Fruit fly (Drosophila melanogaster) ovary, adult (tissue): ENCODE data around the gene Zwilch.

Source experiments
- CG17801 ChIP-seq: fragments of 200-800 bp; optimal IDR thresholded peaks from 2 replicates; lab custom pipeline; 2019; ENCODE audit warnings: missing biosample characterization, mild to moderate bottlenecking, missing genetic modification characterization, moderate library complexity; ENCODE audit not compliant: partially characterized antibody

The Zwilch gene

DNA sequence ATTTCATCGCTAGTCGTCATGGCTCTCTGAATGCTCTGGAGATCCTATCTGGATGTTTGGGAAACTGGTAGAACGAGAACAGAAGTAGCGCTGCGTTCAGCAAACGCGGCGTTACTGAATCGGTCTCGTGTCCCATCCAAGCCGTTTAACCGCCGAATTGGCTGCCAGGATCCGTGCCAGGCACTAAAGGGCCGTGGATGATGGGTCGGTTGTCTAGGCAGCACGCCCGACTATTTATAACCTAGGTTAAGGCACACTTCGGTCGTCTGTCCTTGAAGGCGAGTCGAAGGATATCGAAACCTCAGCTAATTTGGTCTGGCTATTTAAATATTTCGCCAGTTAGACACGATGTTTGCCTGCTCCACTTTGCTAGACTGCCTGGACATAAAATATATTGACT, 22.1 kb upstream of the Zwilch start, which contains the start of gene CG15564:
Gene CG15564, minus strand, starts transcription at position 101 of the 400 bp plus-strand sequence.
- TF ChIP-seq CG17801, result no peak

DNA sequence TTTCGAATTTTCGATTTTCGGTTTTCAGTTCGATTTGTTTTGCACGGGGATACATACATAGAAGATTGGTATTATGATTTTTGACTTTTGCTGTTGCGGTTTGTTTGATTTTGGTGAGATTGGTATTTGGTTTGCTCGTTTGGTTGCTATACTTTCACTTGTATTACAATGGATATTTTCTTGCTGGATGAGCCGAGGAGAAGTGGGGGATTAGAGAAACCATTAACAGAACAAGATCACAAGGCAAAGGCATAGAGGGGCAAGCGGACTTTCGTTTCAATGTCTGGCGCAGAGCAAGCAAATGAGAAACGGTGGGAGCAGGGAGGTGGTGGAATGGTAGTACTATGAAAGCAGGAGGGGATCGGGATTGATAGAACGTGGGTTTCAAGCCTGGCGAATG, 19.1 kb upstream of the Zwilch start, which contains the start of gene CG15563:
Gene CG15563, minus strand, starts transcription at position 101 of the 400 bp plus-strand sequence.
- TF ChIP-seq CG17801, result no peak

DNA sequence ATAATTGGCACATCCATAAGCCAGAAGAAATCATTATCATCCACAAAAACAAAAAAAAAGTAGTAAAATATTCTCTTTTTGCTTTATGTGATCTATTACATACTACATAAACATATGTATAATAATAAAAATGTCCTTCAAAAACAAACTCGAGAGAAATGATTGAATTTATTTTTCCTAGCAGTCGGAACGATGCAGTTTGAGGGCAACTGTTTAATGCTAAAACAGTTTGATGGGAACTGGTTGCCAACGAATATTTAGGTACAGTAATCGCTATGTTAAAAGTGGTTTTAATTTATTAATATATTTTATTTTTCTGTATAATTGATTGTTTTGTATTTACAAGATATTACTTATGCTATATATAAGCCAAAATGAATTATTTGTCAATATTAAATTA, 18.0 kb upstream of the Zwilch start:
- TF ChIP-seq CG17801, result no peak

DNA sequence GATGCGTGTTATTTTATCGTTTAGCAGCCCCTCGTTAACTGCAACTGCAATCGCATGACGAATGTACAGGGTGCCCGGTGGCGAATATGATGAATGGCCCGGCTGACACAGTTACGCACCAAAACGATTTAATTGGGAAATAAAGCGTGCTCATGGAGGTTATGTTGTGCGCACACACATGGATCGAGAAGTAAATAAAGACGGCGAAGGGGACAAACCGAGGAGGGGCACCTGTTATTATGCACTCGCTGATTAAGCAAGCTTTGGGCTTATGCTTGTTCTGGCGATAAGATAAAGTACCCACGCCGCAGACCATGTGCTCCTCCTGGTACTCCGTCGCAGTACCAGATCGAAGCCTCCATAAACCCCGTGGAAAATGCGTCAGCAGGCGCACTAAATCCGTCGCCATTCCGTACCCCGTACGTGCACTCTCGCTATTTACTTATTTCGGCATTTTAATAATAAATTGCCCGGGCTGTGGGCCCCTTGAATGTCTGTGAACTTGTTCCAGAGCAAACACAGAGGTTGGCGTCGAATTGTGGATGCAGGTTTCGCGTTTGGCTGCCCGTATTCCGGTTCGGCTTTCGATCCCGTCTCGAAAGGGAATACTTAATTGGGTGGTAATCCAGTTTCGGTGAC, 12.0 kb upstream of the Zwilch start:
- TF ChIP-seq CG17801, result no peak

DNA sequence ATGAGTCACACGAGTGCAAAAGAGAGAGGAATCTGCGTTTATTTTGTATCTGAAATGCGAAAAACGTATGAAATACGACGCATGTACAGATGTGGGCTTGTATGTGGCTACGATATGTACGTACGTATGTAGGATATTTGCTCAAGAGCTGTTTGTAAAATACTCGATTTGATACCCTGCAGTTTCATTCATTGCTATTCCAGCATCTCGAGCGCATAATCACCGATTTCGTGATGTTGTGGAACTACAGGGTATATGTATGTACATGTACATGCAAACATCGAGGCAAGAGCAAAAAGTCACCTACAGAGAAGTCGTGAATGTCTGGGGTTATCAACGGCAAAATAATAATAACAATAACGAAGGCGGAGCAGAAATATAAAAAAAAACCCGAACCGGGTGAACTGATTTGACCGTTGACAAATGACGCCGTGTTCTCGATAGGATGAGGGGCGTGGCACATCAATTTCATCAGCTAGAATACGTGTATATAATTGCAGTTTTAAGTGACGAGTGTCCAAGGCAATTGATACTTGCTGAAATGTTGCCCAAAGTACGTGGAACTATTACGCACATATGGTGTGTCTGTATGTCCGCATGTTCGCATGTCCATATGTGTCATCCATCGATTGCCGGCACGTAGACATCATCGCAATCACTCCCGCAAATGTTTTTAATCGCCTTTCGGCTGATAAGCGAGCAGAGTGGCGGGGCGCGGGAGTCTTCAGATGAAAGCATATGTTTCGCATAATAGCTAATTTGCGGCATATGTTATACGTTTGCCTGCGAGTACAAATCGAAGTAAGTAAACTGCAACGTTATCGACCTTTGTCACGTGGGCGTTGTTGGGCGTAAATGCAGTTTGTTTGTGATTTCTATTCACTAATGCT, 11.0 kb upstream of the Zwilch start:
- no peak for TF ChIP-seq CG17801

DNA sequence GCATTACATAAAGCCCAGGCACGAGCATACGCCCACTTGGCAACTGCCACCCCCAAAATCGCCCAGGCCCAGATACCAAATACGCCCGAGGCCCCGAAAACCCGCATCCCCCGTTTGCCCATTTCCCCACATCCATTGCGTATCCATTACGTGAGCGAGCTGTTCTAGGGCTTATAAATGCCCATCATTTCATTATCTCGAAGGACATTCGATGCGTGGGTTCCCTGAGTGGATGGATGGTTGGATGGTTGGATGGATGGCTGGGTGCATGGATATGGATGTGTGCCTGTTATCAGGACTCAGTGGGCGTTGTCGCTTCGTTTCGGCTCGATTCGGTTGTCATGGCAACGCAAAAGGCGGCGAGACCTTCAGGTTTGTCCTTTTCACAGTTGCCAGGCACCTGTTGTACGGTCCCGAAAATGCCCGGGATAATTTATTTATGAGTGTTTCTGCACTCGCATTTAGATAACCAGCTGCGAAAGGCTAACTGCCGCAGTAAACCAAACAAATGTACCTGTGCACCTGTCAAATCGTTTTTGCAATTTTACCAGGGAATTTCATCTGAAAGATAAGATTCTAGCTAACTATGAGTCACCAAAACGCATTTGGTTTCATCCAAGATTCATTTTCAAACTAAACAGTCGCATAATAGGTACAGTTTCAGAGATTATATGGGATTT, 9.9 kb upstream of the Zwilch start:
- TF ChIP-seq CG17801, result no peak

DNA sequence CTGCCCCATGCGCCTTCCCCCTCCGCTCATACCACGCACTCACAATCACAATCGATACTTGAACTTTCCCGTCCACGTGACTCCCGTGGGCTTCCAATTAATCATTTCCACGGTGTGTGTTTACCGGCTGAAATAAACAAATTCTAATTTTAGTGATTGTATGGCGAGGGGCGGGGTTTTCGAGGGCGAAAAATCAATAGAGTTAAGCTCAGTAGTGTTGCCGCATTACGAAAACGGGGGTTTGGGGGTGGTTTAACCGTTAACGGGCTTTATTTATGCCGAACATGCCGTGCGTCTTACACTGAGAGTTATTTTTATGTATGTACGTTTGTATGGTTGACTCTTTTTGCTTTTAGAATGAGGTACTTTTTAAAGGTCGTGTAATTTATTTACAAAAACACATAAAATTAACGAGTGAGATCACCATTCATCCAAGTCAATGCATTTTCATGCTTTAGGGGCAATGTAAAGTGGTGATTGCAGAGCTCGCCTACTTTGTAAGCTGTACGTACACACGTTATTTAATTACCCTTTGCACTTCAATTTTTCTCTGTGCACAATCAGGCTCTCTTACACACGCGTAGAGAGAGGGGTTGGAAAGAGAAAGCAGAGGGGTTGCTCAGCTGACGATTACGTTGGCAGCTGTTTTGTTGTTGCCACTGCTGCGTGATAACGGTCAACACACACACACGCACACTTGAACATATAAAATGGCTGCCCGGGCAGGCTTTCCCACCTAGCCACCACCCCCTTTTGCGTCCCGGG, 9.1 kb upstream of the Zwilch start:
- no peak for TF ChIP-seq CG17801

DNA sequence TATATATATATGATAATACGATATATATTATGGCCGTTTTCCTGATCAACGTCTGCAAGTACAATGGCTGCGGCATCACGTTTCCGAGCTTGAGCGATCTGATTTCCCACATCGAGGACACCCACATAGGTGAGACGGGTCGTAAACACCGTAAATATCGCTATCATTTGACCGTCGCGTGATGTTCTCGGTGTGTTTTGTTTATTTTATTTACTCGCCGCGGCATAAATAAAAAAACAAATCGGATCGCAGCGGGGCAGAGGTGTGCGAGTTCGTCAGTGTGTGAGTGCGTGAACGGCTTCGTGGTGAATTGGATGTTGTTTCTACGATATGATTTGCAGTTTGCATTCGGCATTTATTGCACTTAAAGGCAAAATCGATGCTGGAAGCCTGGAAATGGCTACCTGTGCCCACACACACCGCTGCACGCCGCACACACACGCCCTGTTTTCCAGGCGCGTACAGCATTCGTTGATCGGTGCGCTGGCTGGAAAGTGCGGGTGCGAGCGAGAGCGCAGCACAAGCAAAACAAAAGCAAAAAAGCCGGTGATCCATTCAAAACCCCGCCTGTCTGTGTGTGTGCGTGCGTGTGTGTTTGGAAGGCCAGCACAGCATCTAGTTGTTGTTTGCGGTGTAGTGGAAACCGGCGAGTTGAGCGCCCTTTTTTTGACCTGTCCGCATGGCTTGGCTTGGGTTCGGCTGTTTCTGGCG, 8.3 kb upstream of the Zwilch start:
- peak; percentile 22 for TF ChIP-seq CG17801

DNA sequence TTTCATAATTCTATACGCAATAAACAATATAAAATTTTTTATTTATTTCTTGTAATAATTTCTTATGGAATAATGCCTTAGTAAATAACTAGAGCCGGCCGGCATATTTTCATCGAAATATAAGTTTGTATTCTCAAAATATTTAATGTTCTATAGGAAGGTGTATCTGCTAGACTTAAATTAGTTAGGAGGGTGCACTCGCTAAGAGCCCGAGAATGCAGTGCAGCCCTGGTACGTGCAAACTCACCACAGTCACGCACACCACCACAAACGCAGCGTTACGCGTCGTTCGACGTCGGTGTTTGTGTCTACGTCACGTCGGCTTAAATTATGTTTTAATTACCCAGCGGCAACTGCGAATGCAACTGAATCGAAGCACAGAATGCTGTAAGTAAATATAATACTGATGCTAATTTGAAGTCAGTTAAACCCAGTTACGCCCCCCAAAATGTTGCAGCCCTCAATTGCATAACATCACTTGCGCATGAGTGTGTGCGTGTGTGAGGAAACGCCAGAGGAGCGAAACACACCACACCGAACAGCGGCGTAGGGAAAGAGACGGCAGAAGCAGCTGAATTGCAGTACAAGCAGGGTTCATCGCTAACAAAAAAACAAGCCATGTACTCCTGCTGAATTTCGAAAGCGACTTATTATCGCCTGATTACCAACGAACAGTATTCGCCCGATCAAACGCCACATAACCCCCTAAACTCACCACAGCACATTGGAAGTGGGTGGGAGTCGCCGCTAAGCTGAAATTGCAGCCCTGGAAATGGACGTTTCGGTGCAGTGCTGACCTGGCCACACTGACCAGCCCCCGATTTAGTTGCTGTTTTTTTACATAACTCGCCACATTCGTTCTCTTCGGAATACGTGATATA, 7.5 kb upstream of the Zwilch start, which contains the start of gene CG12054:
Gene CG12054, plus strand, starts transcription at position 247 of the 881 bp plus-strand sequence.
- peak; percentile 33 for TF ChIP-seq CG17801

DNA sequence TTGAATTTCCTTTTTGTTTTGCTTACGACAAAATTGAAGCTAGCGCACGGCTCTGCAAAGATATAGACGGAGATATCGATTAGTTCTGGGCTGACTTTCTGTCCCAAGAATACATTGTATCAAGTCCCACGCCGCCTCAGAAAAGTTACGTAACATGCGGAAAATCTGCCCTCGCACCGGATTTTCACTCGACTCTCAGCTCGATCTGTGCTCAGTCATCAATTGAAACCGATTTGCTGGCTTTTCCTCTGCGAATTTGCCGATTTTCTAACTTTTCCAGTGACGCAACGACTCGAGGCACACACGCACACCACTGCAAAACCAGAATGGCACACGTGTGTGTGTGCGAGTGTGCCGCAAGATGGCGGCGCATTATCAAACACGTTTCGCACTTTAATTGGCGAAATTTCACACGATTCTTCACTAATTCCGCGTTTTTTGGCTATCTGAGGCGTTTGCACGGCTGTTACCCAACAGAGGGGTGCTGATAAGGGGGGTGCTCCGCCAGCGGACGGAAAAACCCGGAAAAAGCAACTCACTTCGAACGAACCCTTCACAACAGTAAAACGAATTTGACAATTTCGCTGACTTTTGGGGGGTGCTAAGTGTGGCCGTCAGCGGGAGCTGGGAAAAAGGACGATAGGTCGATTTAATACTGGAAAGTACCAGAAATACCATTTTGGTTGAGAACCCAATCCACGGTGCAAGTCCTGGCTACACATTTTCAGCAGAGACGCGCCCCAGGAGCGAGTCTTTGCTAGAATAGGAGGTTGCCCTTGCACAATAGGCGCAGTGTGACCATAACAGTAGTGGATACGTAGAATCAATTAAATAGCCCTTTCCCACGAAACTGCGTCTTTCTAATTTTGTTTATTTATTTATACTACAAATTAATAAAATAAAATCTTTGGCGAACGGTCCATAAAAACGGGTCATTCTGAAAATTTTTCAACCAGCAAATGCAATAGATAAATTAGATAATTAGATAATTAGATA, 6.1 kb upstream of the Zwilch start, which contains the start of gene ATPsynC:
Gene ATPsynC, minus strand, starts transcription at position 634 of the 996 bp plus-strand sequence.
- peak; percentile 46 for TF ChIP-seq CG17801

DNA sequence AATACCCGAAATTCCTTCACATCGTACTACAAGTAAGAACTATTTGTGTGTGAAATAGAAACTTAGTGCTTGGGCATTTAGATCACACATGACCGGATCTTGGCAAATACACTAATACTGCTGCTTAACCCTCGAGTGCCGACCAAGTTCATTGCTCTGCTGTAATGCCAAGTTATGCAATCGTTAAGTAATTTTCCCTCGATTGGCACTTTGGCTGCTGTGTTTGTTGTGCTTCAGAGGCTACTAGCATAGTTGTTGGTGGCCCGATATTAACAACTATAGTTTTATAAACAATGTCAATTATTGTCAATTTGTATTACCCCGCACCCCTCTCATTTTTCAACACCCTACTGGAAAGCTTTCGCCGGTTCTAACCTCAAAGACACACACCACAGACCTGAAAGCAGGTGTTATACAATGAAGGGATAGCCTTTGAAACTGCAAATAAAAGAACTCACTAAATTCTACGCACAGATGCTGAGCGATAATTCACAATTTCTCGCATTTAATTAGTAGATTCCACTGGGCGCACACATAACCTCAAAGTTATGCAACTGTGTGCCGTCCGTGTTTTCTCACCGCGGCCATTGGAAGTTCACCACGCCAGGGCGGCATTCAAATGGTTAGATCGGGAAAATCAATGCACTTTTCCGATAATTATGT, 5.2 kb upstream of the Zwilch start:
- peak; percentile 12 for TF ChIP-seq CG17801

DNA sequence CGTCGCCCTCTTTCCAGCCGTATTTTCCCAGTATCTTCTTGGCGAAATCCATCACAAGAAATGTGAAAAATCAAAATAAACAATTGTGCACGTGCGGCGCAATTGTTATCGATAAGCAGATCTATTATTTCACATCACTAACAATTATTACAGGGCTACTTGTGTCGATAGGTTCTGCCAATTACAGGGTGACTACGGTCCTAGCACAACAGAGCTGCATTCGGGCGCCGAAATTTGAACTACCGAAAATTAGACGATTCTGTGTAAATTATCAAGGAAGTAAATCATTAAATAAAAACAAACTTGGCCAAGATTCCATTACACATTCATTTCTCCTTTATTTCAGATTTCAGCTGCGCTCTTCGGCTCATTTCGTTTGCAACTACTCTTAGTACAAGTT, 2.7 kb upstream of the Zwilch start, which contains the start of gene CG15561:
Gene CG15561, minus strand, starts transcription at position 113 of the 400 bp plus-strand sequence.
- peak; percentile 57 for TF ChIP-seq CG17801
